Worm (Caenorhabditis elegans) whole organism, L4 larva: ENCODE measurements around the gene K07E3.2.

Experiments used
- hif-1 ChIP-seq, 2 experiments: sonication (generic microtip); optimal IDR thresholded peaks; 2 replicates each; lab custom pipeline; 2016 to 2017; ENCODE audit warnings: missing compliant biosample characterization in 2 of 2, missing genetic modification characterization in 2 of 2, missing genetic modification reagents in 2 of 2, missing genotype in 2 of 2, mild to moderate bottlenecking in 1 of 2
- lin-15B ChIP-seq: fragments of 150-350 bp; sonication (generic microtip); optimal IDR thresholded peaks from 3 replicates; lab custom pipeline; 2014; ENCODE audit warnings: missing biosample characterization, missing genetic modification characterization
- nhr-237 ChIP-seq: sonication (generic microtip); optimal IDR thresholded peaks from 2 replicates; lab custom pipeline; 2017; ENCODE audit warnings: missing biosample characterization, missing genetic modification characterization
- nhr-25 ChIP-seq: sonication (generic microtip); optimal IDR thresholded peaks from 2 replicates; lab custom pipeline; 2017; ENCODE audit warnings: missing genetic modification characterization, mild to moderate bottlenecking, missing compliant biosample characterization, antibody characterized with exemption, moderate library complexity, borderline replicate concordance; ENCODE audit not compliant: insufficient read depth
- nhr-48 ChIP-seq: sonication (generic microtip); optimal IDR thresholded peaks from 2 replicates; lab custom pipeline; 2016; ENCODE audit warnings: mild to moderate bottlenecking, missing genetic modification characterization, missing compliant biosample characterization
- pqm-1 ChIP-seq: sonication (generic microtip); optimal IDR thresholded peaks from 2 replicates; lab custom pipeline; 2017; ENCODE audit warnings: missing biosample characterization, missing genetic modification characterization
- saeg-2 ChIP-seq: fragments of 200-800 bp; sonication (Bioruptor generic); IDR thresholded peaks from 2 replicates; pipeline ENCODE4 v1.3.6; 2022; ENCODE audit warnings: missing genetic modification reagents, missing genetic modification characterization, missing compliant biosample characterization
- unc-130 ChIP-seq: sonication (generic microtip); optimal IDR thresholded peaks from 2 replicates; lab custom pipeline; 2016; ENCODE audit warnings: missing genetic modification reagents, missing genetic modification characterization, missing compliant biosample characterization
- unc-62 ChIP-seq, 3 experiments: fragments of 150-350 bp in 1 of 3; sonication (generic microtip); optimal IDR thresholded peaks in 2 of 3; peaks in 1 of 3; 1 replicate in 1 of 3; 2 replicates in 2 of 3; lab custom pipeline; 2014 to 2017; ENCODE audit warnings: missing biosample characterization in 3 of 3, missing genetic modification characterization in 3 of 3, missing genetic modification reagents in 3 of 3, missing genotype in 1 of 3
- zip-2 ChIP-seq: fragments of 150-350 bp; optimal IDR thresholded peaks from 2 replicates; lab custom pipeline; 2014; ENCODE audit warnings: missing biosample characterization, missing genetic modification characterization

DNA sequence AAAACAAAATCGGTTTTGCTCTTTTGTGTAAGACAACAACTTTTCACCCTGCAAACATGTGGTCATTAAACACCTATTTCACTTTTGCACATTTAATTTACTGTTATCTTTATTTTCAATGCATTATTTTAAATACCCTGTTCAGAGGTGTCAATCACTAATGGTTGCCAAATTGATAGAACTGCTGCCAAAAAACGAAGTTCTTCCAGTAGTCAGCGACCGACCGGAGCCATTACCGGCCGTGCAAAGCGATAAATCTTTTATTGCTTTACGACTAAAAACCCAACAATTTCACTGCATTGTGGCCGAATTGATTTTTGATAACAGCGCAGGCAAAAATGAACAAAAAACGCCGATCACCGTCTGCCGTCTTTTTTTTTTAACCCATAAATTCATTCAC lies 29.6 kb upstream of the K07E3.2 start:
- TF ChIP-seq nhr-48 (tag; lab: Kevin White, UChicago) = no peak
- peak; percentile 2 for TF ChIP-seq pqm-1 (tag; lab: Kevin White, UChicago)
- TF ChIP-seq nhr-237 = no peak
- no peak for TF ChIP-seq unc-62 (GFP tag; optimal IDR thresholded peaks at IDR 0.05 in 1 of 2; lab: Kevin White, UChicago)
- TF ChIP-seq unc-62 (tag; optimal IDR thresholded peaks at IDR 0.05; lab: Kevin White, UChicago) = no peak
- TF ChIP-seq nhr-25 (tag; lab: Kevin White, UChicago) = no peak
- no peak for TF ChIP-seq zip-2 (tag; lab: Kevin White, UChicago)
- TF ChIP-seq saeg-2 (GFP tag; lab: Robert Waterston, UW) = no peak
- no peak for TF ChIP-seq lin-15B
- no peak for TF ChIP-seq unc-130 (GFP tag; lab: Kevin White, UChicago)
- no peak for TF ChIP-seq hif-1 (tag; optimal IDR thresholded peaks at IDR 0.05; lab: Kevin White, UChicago)
